Worm (Caenorhabditis elegans) whole organism, late embryonic: ENCODE data around the gene F13B12.6.

ENCODE experiments used
- C08G9.2 ChIP-seq: sonication (generic microtip); optimal IDR thresholded peaks from 2 replicates; lab custom pipeline; 2016; ENCODE audit warnings: mild to moderate bottlenecking, missing genetic modification characterization, moderate library complexity, missing compliant biosample characterization
- C38D4.7 ChIP-seq: fragments of 200-800 bp; sonication (Bioruptor generic); optimal IDR thresholded peaks from 2 replicates; lab custom pipeline; 2018; ENCODE audit warnings: mild to moderate bottlenecking, missing genetic modification characterization, moderate library complexity, missing compliant biosample characterization
- F13H6.1 ChIP-seq: sonication (generic microtip); optimal IDR thresholded peaks from 2 replicates; lab custom pipeline; 2016; ENCODE audit warnings: missing genetic modification characterization, missing compliant biosample characterization
- K02D7.2 ChIP-seq: sonication (generic microtip); optimal IDR thresholded peaks from 2 replicates; lab custom pipeline; 2017; ENCODE audit warnings: mild to moderate bottlenecking, missing genetic modification characterization, missing compliant biosample characterization
- ceh-14 ChIP-seq: sonication (generic microtip); optimal IDR thresholded peaks from 2 replicates; lab custom pipeline; 2016; ENCODE audit warnings: missing genotype, missing genetic modification characterization, missing compliant biosample characterization
- ceh-19 ChIP-seq: fragments of 200-800 bp; sonication (Bioruptor generic); optimal IDR thresholded peaks from 2 replicates; lab custom pipeline; 2018; ENCODE audit warnings: mild to moderate bottlenecking, missing genetic modification characterization, missing compliant biosample characterization
- ceh-2 ChIP-seq: sonication (generic microtip); optimal IDR thresholded peaks from 2 replicates; lab custom pipeline; 2016; ENCODE audit warnings: missing genotype, missing genetic modification characterization, missing compliant biosample characterization
- ceh-31 ChIP-seq: sonication (generic microtip); optimal IDR thresholded peaks from 2 replicates; lab custom pipeline; 2016; ENCODE audit warnings: missing genetic modification characterization, missing compliant biosample characterization
- ceh-34 ChIP-seq: sonication (generic microtip); optimal IDR thresholded peaks from 2 replicates; lab custom pipeline; 2016; ENCODE audit warnings: mild to moderate bottlenecking, missing genetic modification characterization, missing compliant biosample characterization
- ceh-48 ChIP-seq: sonication (generic microtip); optimal IDR thresholded peaks from 2 replicates; lab custom pipeline; 2016; ENCODE audit warnings: missing genetic modification characterization, inconsistent platforms, missing compliant biosample characterization
- ceh-9 ChIP-seq: sonication (generic microtip); optimal IDR thresholded peaks from 2 replicates; lab custom pipeline; 2016; ENCODE audit warnings: mild to moderate bottlenecking, missing genetic modification characterization, inconsistent platforms, missing compliant biosample characterization
- dmd-4 ChIP-seq: sonication (generic microtip); optimal IDR thresholded peaks from 2 replicates; lab custom pipeline; 2016; ENCODE audit warnings: borderline replicate concordance, missing genetic modification characterization, missing compliant biosample characterization
- elt-2 ChIP-seq: sonication (generic microtip); optimal IDR thresholded peaks from 2 replicates; lab custom pipeline; 2016; ENCODE audit warnings: missing genetic modification reagents, missing genetic modification characterization, missing compliant biosample characterization
- elt-4 ChIP-seq: sonication (generic microtip); optimal IDR thresholded peaks from 2 replicates; lab custom pipeline; 2016; ENCODE audit warnings: missing genetic modification characterization, missing compliant biosample characterization
- ets-4 ChIP-seq: sonication (generic microtip); optimal IDR thresholded peaks from 2 replicates; lab custom pipeline; 2016; ENCODE audit warnings: missing genetic modification characterization, missing compliant biosample characterization
- fax-1 ChIP-seq: sonication (generic microtip); optimal IDR thresholded peaks from 2 replicates; lab custom pipeline; 2016; ENCODE audit warnings: missing genotype, missing genetic modification characterization, missing compliant biosample characterization
- fkh-10 ChIP-seq: fragments of 150-350 bp; optimal IDR thresholded peaks from 2 replicates; lab custom pipeline; 2014; ENCODE audit warnings: missing biosample characterization, missing genetic modification reagents, missing genetic modification characterization
- gmeb-2 ChIP-seq: sonication (generic microtip); optimal IDR thresholded peaks from 2 replicates; lab custom pipeline; 2016; ENCODE audit warnings: missing genetic modification characterization, inconsistent platforms, missing compliant biosample characterization
- hlh-13 ChIP-seq: fragments of 200-800 bp; sonication (Bioruptor generic); optimal IDR thresholded peaks from 2 replicates; lab custom pipeline; 2018; ENCODE audit warnings: mild to moderate bottlenecking, missing genetic modification characterization, missing compliant biosample characterization
- hlh-30 ChIP-seq: sonication (generic microtip); optimal IDR thresholded peaks from 2 replicates; lab custom pipeline; 2017; ENCODE audit warnings: antibody characterized with exemption, missing genetic modification characterization, missing compliant biosample characterization; ENCODE audit not compliant: insufficient read depth
- hlh-8 ChIP-seq: sonication (generic microtip); optimal IDR thresholded peaks from 2 replicates; lab custom pipeline; 2016; ENCODE audit warnings: missing genotype, missing genetic modification characterization, missing compliant biosample characterization
- lin-11 ChIP-seq: fragments of 200-800 bp; sonication (Bioruptor generic); optimal IDR thresholded peaks from 2 replicates; lab custom pipeline; 2018; ENCODE audit warnings: mild to moderate bottlenecking, missing genetic modification characterization, missing compliant biosample characterization
- madf-2 ChIP-seq: sonication (generic microtip); optimal IDR thresholded peaks from 2 replicates; lab custom pipeline; 2017; ENCODE audit warnings: missing genetic modification characterization, missing compliant biosample characterization
- mec-3 ChIP-seq: sonication (generic microtip); optimal IDR thresholded peaks from 2 replicates; lab custom pipeline; 2016; ENCODE audit warnings: borderline replicate concordance, missing genetic modification characterization, missing compliant biosample characterization
- nhr-11 ChIP-seq: fragments of 150-350 bp; optimal IDR thresholded peaks from 2 replicates; lab custom pipeline; 2014; ENCODE audit warnings: missing biosample characterization, missing genetic modification characterization
- npax-4 ChIP-seq: sonication (generic microtip); optimal IDR thresholded peaks from 2 replicates; lab custom pipeline; 2016; ENCODE audit warnings: missing genetic modification characterization, missing compliant biosample characterization
- pag-3 ChIP-seq: sonication (generic microtip); optimal IDR thresholded peaks from 2 replicates; lab custom pipeline; 2016; ENCODE audit warnings: missing compliant biosample characterization, missing genetic modification characterization, borderline replicate concordance
- pat-9 ChIP-seq: fragments of 200-800 bp; sonication (Bioruptor generic); optimal IDR thresholded peaks from 2 replicates; lab custom pipeline; 2018; ENCODE audit warnings: mild to moderate bottlenecking, missing genetic modification characterization, moderate library complexity, missing compliant biosample characterization
- pqm-1 ChIP-seq: sonication (generic microtip); optimal IDR thresholded peaks from 2 replicates; lab custom pipeline; 2016; ENCODE audit warnings: missing genetic modification characterization, missing compliant biosample characterization
- pros-1 ChIP-seq: fragments of 150-350 bp; optimal IDR thresholded peaks from 2 replicates; lab custom pipeline; 2014; ENCODE audit warnings: missing biosample characterization, missing genetic modification reagents, missing genetic modification characterization
- ref-2 ChIP-seq: sonication (generic microtip); optimal IDR thresholded peaks from 2 replicates; lab custom pipeline; 2016; ENCODE audit warnings: missing genetic modification characterization, missing compliant biosample characterization
- sox-2 ChIP-seq: fragments of 200-800 bp; sonication (Bioruptor generic); IDR thresholded peaks from 2 replicates; pipeline ENCODE4 v1.3.6; 2022; ENCODE audit warnings: missing genetic modification reagents, missing genetic modification characterization, missing compliant biosample characterization
- syd-9 ChIP-seq: sonication (generic microtip); optimal IDR thresholded peaks from 2 replicates; lab custom pipeline; 2016; ENCODE audit warnings: mild to moderate bottlenecking, missing genetic modification characterization, moderate library complexity, missing compliant biosample characterization
- tbx-7 ChIP-seq: sonication (generic microtip); optimal IDR thresholded peaks from 2 replicates; lab custom pipeline; 2016; ENCODE audit warnings: missing genotype, missing genetic modification characterization, missing compliant biosample characterization
- unc-42 ChIP-seq: sonication (generic microtip); optimal IDR thresholded peaks from 2 replicates; lab custom pipeline; 2016; ENCODE audit warnings: missing genotype, missing genetic modification characterization, missing compliant biosample characterization
- unc-55 ChIP-seq: sonication (generic microtip); optimal IDR thresholded peaks from 2 replicates; lab custom pipeline; 2017; ENCODE audit warnings: missing biosample characterization, missing genetic modification reagents, missing genetic modification characterization

Gene F13B12.6

DNA sequence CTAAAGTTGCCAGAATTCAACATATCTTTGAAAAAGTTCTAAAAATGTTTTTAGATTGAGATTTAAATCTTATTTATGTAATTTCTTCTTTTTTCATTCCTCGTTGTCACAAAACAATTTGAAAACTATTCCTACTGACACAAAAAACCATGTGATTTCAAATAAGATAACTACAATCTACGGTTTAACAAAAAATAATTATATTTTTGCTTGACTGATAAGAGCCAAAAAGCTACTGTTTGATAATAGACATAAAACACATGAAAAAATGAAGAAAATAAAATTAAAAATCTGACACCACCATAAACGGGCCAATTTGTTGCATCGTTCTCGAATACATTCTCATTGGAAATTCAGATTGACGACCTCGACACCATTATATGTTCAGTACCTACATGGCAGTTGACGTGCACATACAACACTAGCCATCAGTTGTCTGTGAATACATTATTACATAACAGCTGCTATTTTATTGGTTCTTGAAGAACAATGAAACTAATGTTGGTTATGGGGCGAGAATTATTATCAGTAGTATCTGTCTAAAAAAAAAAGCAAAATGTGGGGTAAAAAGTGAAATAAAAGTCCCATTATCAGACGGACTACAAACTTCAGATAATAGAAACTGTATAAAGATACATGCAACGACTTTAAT, 46.4 kb upstream of the F13B12.6 start, which contains the start of gene ugt-43:
Gene ugt-43 (plus strand): TSS at position 602 of the 652 bp plus-strand sequence.
- no peak for TF ChIP-seq ceh-48 (tag; lab: Kevin White, UChicago)
- TF ChIP-seq unc-55, result no peak
- TF ChIP-seq elt-2, result peak; percentile 5

- TF ChIP-seq C08G9.2 (tag; lab: Kevin White, UChicago) (no peak), elt-2 (peak; percentile 42)
Observed at ce11 chrIV:10463127-10463526, 45.4 kb upstream of the F13B12.6 start.

DNA sequence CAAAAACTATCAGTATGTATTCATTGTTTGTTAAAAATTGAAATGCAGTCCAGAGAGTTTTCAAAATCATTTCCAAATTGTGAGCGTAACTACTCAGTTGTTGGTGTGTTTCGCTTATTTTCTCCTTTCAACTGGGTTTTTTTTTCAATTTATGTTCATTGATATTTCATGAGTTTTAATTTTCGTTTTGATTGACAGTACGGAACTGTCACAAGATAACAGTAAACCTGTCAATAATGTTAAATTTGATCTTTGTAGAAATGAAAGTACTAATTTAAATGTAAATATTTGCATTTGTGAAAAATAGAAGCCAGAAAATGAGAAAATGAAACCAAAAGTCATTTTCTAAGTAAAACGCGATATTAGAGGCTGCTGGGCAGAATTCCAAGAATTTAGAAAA, 44.9 kb upstream of the F13B12.6 start:
- TF ChIP-seq fax-1, result no peak
- no peak for TF ChIP-seq nhr-11 (tag; lab: Kevin White, UChicago)
- no peak for TF ChIP-seq F13H6.1 (tag; lab: Kevin White, UChicago)
- no peak for TF ChIP-seq ets-4 (tag; lab: Kevin White, UChicago)
- TF ChIP-seq ceh-14 (tag; lab: Kevin White, UChicago), result no peak
- TF ChIP-seq K02D7.2, result no peak
- TF ChIP-seq syd-9 (tag; lab: Kevin White, UChicago), result no peak

- no peak for TF ChIP-seq mec-3 (tag; lab: Kevin White, UChicago)
- no peak for TF ChIP-seq pqm-1
- no peak for TF ChIP-seq C08G9.2 (tag; lab: Kevin White, UChicago)
- TF ChIP-seq ceh-19 (GFP tag; lab: Kevin White, UChicago), result no peak
- TF ChIP-seq dmd-4 (tag; lab: Kevin White, UChicago), result no peak
- TF ChIP-seq hlh-13 (GFP tag; lab: Kevin White, UChicago), result no peak
- no peak for TF ChIP-seq pat-9 (tag; lab: Kevin White, UChicago)
- TF ChIP-seq K02D7.2, result no peak
- TF ChIP-seq fax-1, result no peak
- TF ChIP-seq hlh-30, result no peak
- TF ChIP-seq tbx-7 (tag; lab: Kevin White, UChicago), result no peak
Observed at ce11 chrIV:10461767-10462166, 44.1 kb upstream of the F13B12.6 start, which contains the start of gene mec-3. Gene mec-3, minus strand, starts transcription at chrIV:10461867.

DNA sequence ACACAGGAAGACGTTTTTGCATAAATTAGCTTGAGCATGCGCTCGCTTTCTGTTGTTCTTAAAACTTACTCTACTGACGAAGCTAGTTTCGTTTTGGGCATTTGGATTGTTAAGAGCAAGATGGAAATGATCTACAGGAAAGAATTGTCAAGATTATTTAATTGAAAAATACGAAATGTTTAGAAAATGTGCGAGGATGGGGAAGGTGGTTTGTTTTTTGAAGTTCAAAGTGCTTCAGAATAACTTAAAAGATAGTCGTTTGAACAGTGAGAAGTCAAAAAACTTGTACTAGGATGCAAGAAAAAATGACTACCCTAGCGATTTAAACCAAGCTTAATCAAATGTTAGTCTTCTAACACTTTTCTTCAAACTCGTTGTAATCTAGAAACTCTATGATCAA, 39.5 kb upstream of the F13B12.6 start, which contains the start of gene srb-17:
Gene srb-17 (minus strand): TSS at position 101 of the 400 bp plus-strand sequence.
- TF ChIP-seq fkh-10 (GFP tag; lab: Kevin White, UChicago) (no peak), F13H6.1 (tag; lab: Kevin White, UChicago) (no peak), ref-2 (tag; lab: Kevin White, UChicago) (no peak), lin-11 (tag; lab: Kevin White, UChicago) (no peak), madf-2 (tag; lab: Kevin White, UChicago) (no peak)

DNA sequence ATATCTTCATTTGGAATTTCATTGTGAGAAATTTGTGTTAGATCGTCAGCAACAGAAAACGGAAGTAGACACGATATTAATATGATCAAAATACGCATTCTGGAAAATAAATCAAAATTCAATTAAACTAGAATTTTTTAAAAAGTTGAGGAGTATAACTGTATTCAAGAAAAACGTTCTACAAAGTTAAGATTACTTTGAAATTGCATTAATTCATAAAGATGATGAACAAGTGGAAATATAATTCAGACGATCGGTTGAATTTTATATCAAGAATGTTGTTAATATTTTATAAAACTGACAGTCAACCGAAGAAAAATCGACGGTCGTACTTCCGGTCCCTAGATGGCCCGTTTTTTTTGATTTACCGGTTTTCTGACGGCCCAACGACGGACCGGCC, 35.3 kb upstream of the F13B12.6 start, which contains the start of gene F01D4.8:
Gene F01D4.8 (minus strand): TSS at position 101 of the 400 bp plus-strand sequence.
- no peak for TF ChIP-seq hlh-8
- no peak for TF ChIP-seq fax-1

ce11 chrIV:10449799-10450198, 32.1 kb upstream of the F13B12.6 start, which contains the start of gene F13B12.4:
Gene F13B12.4, minus strand, starts transcription at chrIV:10449899.
- no peak for TF ChIP-seq ceh-9 (tag; lab: Kevin White, UChicago)
- TF ChIP-seq gmeb-2 (tag; lab: Kevin White, UChicago), result no peak

- TF ChIP-seq hlh-13 (GFP tag; lab: Kevin White, UChicago) (no peak), hlh-8 (no peak), fax-1 (no peak), nhr-11 (tag; lab: Kevin White, UChicago) (no peak), pag-3 (tag; lab: Kevin White, UChicago) (no peak), pros-1 (no peak), C08G9.2 (tag; lab: Kevin White, UChicago) (no peak), ceh-2 (tag; lab: Kevin White, UChicago) (no peak), madf-2 (tag; lab: Kevin White, UChicago) (no peak), fkh-10 (GFP tag; lab: Kevin White, UChicago) (no peak), unc-42 (tag; lab: Kevin White, UChicago) (no peak), sox-2 (GFP tag; lab: Robert Waterston, UW) (no peak), ceh-34 (tag; lab: Kevin White, UChicago) (no peak), C38D4.7 (GFP tag; lab: Kevin White, UChicago) (no peak), ceh-31 (no peak), npax-4 (tag; lab: Kevin White, UChicago) (no peak), K02D7.2 (no peak), elt-4 (tag; lab: Kevin White, UChicago) (no peak)
- TF ChIP-seq, all 69 proteins: peak for 0
Observed at ce11 chrIV:10443510-10443909, 25.8 kb upstream of the F13B12.6 start, which contains the start of gene F13B12.7. Gene F13B12.7, plus strand, starts transcription at chrIV:10443810.
